Fruit fly (Drosophila melanogaster) whole organism, prepupa: ENCODE measurements around the gene CG7655.

ENCODE experiments used
- CG10669 ChIP-seq: fragments of 200-800 bp; sonication (Bioruptor generic); optimal IDR thresholded peaks from 3 replicates; lab custom pipeline; 2018; ENCODE audit warnings: missing biosample characterization, mild to moderate bottlenecking, missing genetic modification characterization, moderate library complexity
- CG11294 ChIP-seq: fragments of 200-800 bp; sonication (Bioruptor generic); IDR thresholded peaks from 2 replicates; pipeline ENCODE4 v1.3.6; 2022; ENCODE audit warnings: missing biosample characterization, missing genetic modification characterization
- CG15336 ChIP-seq: fragments of 200-800 bp; sonication (Bioruptor generic); IDR thresholded peaks from 2 replicates; pipeline ENCODE4 v1.3.6; 2022; ENCODE audit warnings: missing biosample characterization, missing genetic modification characterization
- CG1621 ChIP-seq: fragments of 200-800 bp; sonication (Bioruptor generic); optimal IDR thresholded peaks from 3 replicates; lab custom pipeline; 2018; ENCODE audit warnings: missing biosample characterization, mild to moderate bottlenecking, missing genetic modification characterization
- CG16779 ChIP-seq: fragments of 200-800 bp; sonication (Bioruptor generic); optimal IDR thresholded peaks from 3 replicates; lab custom pipeline; 2017; ENCODE audit warnings: missing biosample characterization, mild to moderate bottlenecking, missing genetic modification characterization
- CG3032 ChIP-seq: fragments of 200-800 bp; optimal IDR thresholded peaks from 2 replicates; lab custom pipeline; 2019; ENCODE audit warnings: missing biosample characterization, mild to moderate bottlenecking, missing genetic modification characterization, moderate library complexity
- CG34406 ChIP-seq: fragments of 200-800 bp; sonication (Bioruptor generic); optimal IDR thresholded peaks from 3 replicates; lab custom pipeline; 2016; ENCODE audit warnings: missing biosample characterization, missing genetic modification characterization
- CG6163 ChIP-seq: fragments of 200-800 bp; sonication (Bioruptor generic); IDR thresholded peaks from 3 replicates; pipeline ENCODE4 v1.3.6; 2022; ENCODE audit warnings: missing biosample characterization, missing genetic modification characterization
- CG6276 ChIP-seq: fragments of 200-800 bp; sonication (Bioruptor generic); optimal IDR thresholded peaks from 2 replicates; lab custom pipeline; 2017; ENCODE audit warnings: missing biosample characterization, mild to moderate bottlenecking, missing genetic modification characterization
- CG6792 ChIP-seq: fragments of 200-800 bp; sonication (Bioruptor generic); optimal IDR thresholded peaks from 3 replicates; lab custom pipeline; 2016; ENCODE audit warnings: missing biosample characterization, missing genetic modification characterization
- CG6808 ChIP-seq: fragments of 200-800 bp; sonication (Bioruptor generic); optimal IDR thresholded peaks from 3 replicates; lab custom pipeline; 2017; ENCODE audit warnings: missing biosample characterization, missing genetic modification characterization, mild to moderate bottlenecking, moderate library complexity, missing genetic modification reagents
- CG6854 ChIP-seq: fragments of 200-800 bp; sonication (Bioruptor generic); optimal IDR thresholded peaks from 2 replicates; lab custom pipeline; 2017; ENCODE audit warnings: missing biosample characterization, mild to moderate bottlenecking, missing genetic modification characterization
- CG7368 ChIP-seq: fragments of 200-800 bp; sonication (Bioruptor generic); optimal IDR thresholded peaks from 3 replicates; lab custom pipeline; 2016; ENCODE audit warnings: missing biosample characterization, missing genetic modification characterization
- CG8119 ChIP-seq: fragments of 200-800 bp; sonication (Bioruptor generic); IDR thresholded peaks from 3 replicates; pipeline ENCODE4 v1.3.6; 2022; ENCODE audit warnings: missing biosample characterization, missing genetic modification characterization
- CG8632 ChIP-seq: fragments of 200-800 bp; sonication (Bioruptor generic); optimal IDR thresholded peaks from 3 replicates; lab custom pipeline; 2016; ENCODE audit warnings: missing biosample characterization, missing genetic modification characterization
- Eip75B ChIP-seq: fragments of 200-800 bp; sonication (Bioruptor generic); optimal IDR thresholded peaks from 3 replicates; lab custom pipeline; 2016; ENCODE audit warnings: missing biosample characterization, missing genetic modification characterization
- Eip78C ChIP-seq: fragments of 200-800 bp; sonication (Bioruptor generic); peaks from one replicate; lab custom pipeline; 2016; ENCODE audit warnings: missing biosample characterization, missing genetic modification characterization
- Ets21C ChIP-seq: fragments of 200-800 bp; sonication (Bioruptor generic); optimal IDR thresholded peaks from 3 replicates; lab custom pipeline; 2016; ENCODE audit warnings: missing biosample characterization, missing genetic modification characterization
- Ets96B ChIP-seq: fragments of 200-800 bp; optimal IDR thresholded peaks from 2 replicates; lab custom pipeline; 2019; ENCODE audit warnings: missing biosample characterization, mild to moderate bottlenecking, missing genetic modification characterization, moderate library complexity
- Gug ChIP-seq: fragments of 200-800 bp; sonication (Bioruptor generic); IDR thresholded peaks from 2 replicates; pipeline ENCODE4 v1.3.6; 2022; ENCODE audit warnings: missing biosample characterization, missing genetic modification characterization
- Met ChIP-seq: fragments of 200-800 bp; sonication (Bioruptor generic); optimal IDR thresholded peaks from 3 replicates; lab custom pipeline; 2016; ENCODE audit warnings: missing biosample characterization, missing genetic modification characterization
- OdsH ChIP-seq: fragments of 200-800 bp; sonication (Bioruptor generic); optimal IDR thresholded peaks from 3 replicates; lab custom pipeline; 2016; ENCODE audit warnings: missing biosample characterization, missing genetic modification characterization
- Smox ChIP-seq: fragments of 200-800 bp; sonication (Bioruptor generic); optimal IDR thresholded peaks from 3 replicates; lab custom pipeline; 2016; ENCODE audit warnings: missing biosample characterization, missing genetic modification characterization
- Sox102F ChIP-seq: fragments of 200-800 bp; sonication (Bioruptor generic); optimal IDR thresholded peaks from 2 replicates; lab custom pipeline; 2016; ENCODE audit warnings: missing biosample characterization, mild to moderate bottlenecking, missing genetic modification characterization
- Sox14 ChIP-seq: fragments of 200-800 bp; sonication (Bioruptor generic); optimal IDR thresholded peaks from 3 replicates; lab custom pipeline; 2016; ENCODE audit warnings: missing biosample characterization, missing genetic modification characterization
- Sox15 ChIP-seq: fragments of 200-800 bp; sonication (Bioruptor generic); optimal IDR thresholded peaks from 3 replicates; lab custom pipeline; 2016; ENCODE audit warnings: missing biosample characterization, missing genetic modification characterization
- achi ChIP-seq: fragments of 200-800 bp; sonication (Bioruptor generic); optimal IDR thresholded peaks from 3 replicates; lab custom pipeline; 2016; ENCODE audit warnings: missing biosample characterization, missing genetic modification characterization
- acj6 ChIP-seq: fragments of 200-800 bp; sonication (Bioruptor generic); optimal IDR thresholded peaks from 3 replicates; lab custom pipeline; 2016; ENCODE audit warnings: missing biosample characterization, missing genetic modification characterization
- cyc ChIP-seq: fragments of 200-800 bp; sonication (Bioruptor generic); optimal IDR thresholded peaks from 3 replicates; lab custom pipeline; 2016; ENCODE audit warnings: missing biosample characterization, missing genetic modification characterization
- dsx ChIP-seq: fragments of 200-800 bp; optimal IDR thresholded peaks from 3 replicates; lab custom pipeline; 2019; ENCODE audit warnings: missing biosample characterization, mild to moderate bottlenecking, missing genetic modification characterization, moderate library complexity; ENCODE audit not compliant: poor library complexity, severe bottlenecking
- esn ChIP-seq: fragments of 200-800 bp; sonication (Bioruptor generic); optimal IDR thresholded peaks from 2 replicates; lab custom pipeline; 2016; ENCODE audit warnings: missing biosample characterization, mild to moderate bottlenecking, missing genetic modification characterization, moderate library complexity
- fd85E ChIP-seq: fragments of 200-800 bp; sonication (Bioruptor generic); optimal IDR thresholded peaks from 3 replicates; lab custom pipeline; 2016; ENCODE audit warnings: missing biosample characterization, missing genetic modification characterization
- fkh ChIP-seq: fragments of 200-800 bp; sonication (Bioruptor generic); optimal IDR thresholded peaks from 3 replicates; lab custom pipeline; 2017; ENCODE audit warnings: missing biosample characterization, mild to moderate bottlenecking, missing genetic modification characterization, moderate library complexity
- net ChIP-seq: fragments of 200-800 bp; sonication (Bioruptor generic); optimal IDR thresholded peaks from 3 replicates; lab custom pipeline; 2016; ENCODE audit warnings: missing biosample characterization, missing genetic modification characterization
- pdm3 ChIP-seq: fragments of 200-800 bp; sonication (Bioruptor generic); optimal IDR thresholded peaks from 3 replicates; lab custom pipeline; 2016; ENCODE audit warnings: missing biosample characterization, missing genetic modification characterization
- spab ChIP-seq: fragments of 200-800 bp; sonication (Bioruptor generic); optimal IDR thresholded peaks from 2 replicates; lab custom pipeline; 2017; ENCODE audit warnings: missing biosample characterization, mild to moderate bottlenecking, missing genetic modification characterization, missing genetic modification reagents
- ss ChIP-seq, 2 experiments: fragments of 200-800 bp; sonication (Bioruptor generic); optimal IDR thresholded peaks; 2 replicates in 1 of 2; 3 replicates in 1 of 2; lab custom pipeline; 2017 to 2018; ENCODE audit warnings: mild to moderate bottlenecking in 2 of 2, missing biosample characterization in 2 of 2, missing genetic modification characterization in 2 of 2, moderate library complexity in 1 of 2
- svp ChIP-seq: fragments of 200-800 bp; sonication (Bioruptor generic); peaks from one replicate; lab custom pipeline; 2016; ENCODE audit warnings: missing biosample characterization, missing genetic modification characterization
- topi ChIP-seq: fragments of 200-800 bp; sonication (Bioruptor generic); optimal IDR thresholded peaks from 3 replicates; lab custom pipeline; 2016; ENCODE audit warnings: missing biosample characterization, missing genetic modification characterization
- vri ChIP-seq: fragments of 200-800 bp; sonication (Bioruptor generic); optimal IDR thresholded peaks from 3 replicates; lab custom pipeline; 2016; ENCODE audit warnings: missing biosample characterization, mild to moderate bottlenecking, missing genetic modification characterization

CG7655 gene

dm6 chr3R:17682244-17682773 lies at the start of gene CG7655, which contains the start of gene alt:
Gene CG7655 (plus strand): TSS chr3R:17682669.
Gene alt (minus strand): TSS chr3R:17682515.
- TF ChIP-seq Sox14 (GFP tag; lab: Kevin White, UChicago) (peak; percentile 18), CG10669 (GFP tag; lab: Kevin White, UChicago) (no peak), Smox (GFP tag; lab: Kevin White, UChicago) (no peak), svp (GFP tag; lab: Kevin White, UChicago) (no peak), esn (GFP tag; lab: Kevin White, UChicago) (peak; percentile 11), Met (GFP tag; lab: Kevin White, UChicago) (no peak), CG1621 (tag; lab: Kevin White, UChicago) (no peak), ss (GFP tag; optimal IDR thresholded peaks at IDR 0.05; lab: Kevin White, UChicago) (no peak), CG7368 (GFP tag; lab: Kevin White, UChicago) (no peak), pdm3 (GFP tag; lab: Kevin White, UChicago) (no peak), Eip78C (peak; percentile 61), CG6276 (GFP tag; lab: Kevin White, UChicago) (no peak), CG6163 (no peak), dsx (peak; percentile 65), CG6792 (GFP tag; lab: Kevin White, UChicago) (no peak), CG6854 (GFP tag; lab: Kevin White, UChicago) (peak; percentile 18), CG8119 (GFP tag; lab: Robert Waterston, UW) (no peak), CG8632 (GFP tag; lab: Kevin White, UChicago) (no peak)
- TF ChIP-seq, all 60 proteins: peak for 5

dm6 chr3R:17644019-17644418 lies 38.5 kb upstream of the CG7655 start:
- peak; percentile 77 for TF ChIP-seq svp (GFP tag; lab: Kevin White, UChicago)
- no peak for TF ChIP-seq CG1621 (tag; lab: Kevin White, UChicago)
- no peak for TF ChIP-seq CG16779
- no peak for TF ChIP-seq Sox14 (GFP tag; lab: Kevin White, UChicago)

- TF ChIP-seq cyc (GFP tag; lab: Kevin White, UChicago) (no peak), CG1621 (tag; lab: Kevin White, UChicago) (no peak), OdsH (GFP tag; lab: Kevin White, UChicago) (no peak), net (no peak), topi (GFP tag; lab: Kevin White, UChicago) (no peak), Ets21C (GFP tag; lab: Kevin White, UChicago) (no peak), Eip75B (no peak), vri (GFP tag; lab: Kevin White, UChicago) (no peak), CG15336 (no peak), ss (GFP tag; optimal IDR thresholded peaks at IDR 0.05; lab: Kevin White, UChicago) (no peak), Eip78C (no peak), acj6 (no peak), spab (GFP tag; lab: Kevin White, UChicago) (no peak), fd85E (GFP tag; lab: Kevin White, UChicago) (no peak)
Observed at dm6 chr3R:17645239-17645638, 37.2 kb upstream of the CG7655 start.

dm6 chr3R:17646102-17647050 lies 36.1 kb upstream of the CG7655 start:
- TF ChIP-seq CG15336: no peak
- TF ChIP-seq vri (GFP tag; lab: Kevin White, UChicago): no peak
- no peak for TF ChIP-seq CG10669 (GFP tag; lab: Kevin White, UChicago)
- no peak for TF ChIP-seq CG7368 (GFP tag; lab: Kevin White, UChicago)
- peak; percentile 2 for TF ChIP-seq CG6792 (GFP tag; lab: Kevin White, UChicago)
- no peak for TF ChIP-seq CG8119 (GFP tag; lab: Robert Waterston, UW)
- TF ChIP-seq CG8632 (GFP tag; lab: Kevin White, UChicago): no peak
- TF ChIP-seq achi (GFP tag; lab: Kevin White, UChicago): no peak
- TF ChIP-seq Eip78C: peak; percentile 67
- no peak for TF ChIP-seq Ets21C (GFP tag; lab: Kevin White, UChicago)
- TF ChIP-seq Sox102F (GFP tag; lab: Kevin White, UChicago): peak; percentile 34
- TF ChIP-seq CG3032 (tag; lab: Kevin White, UChicago): no peak
- peak; percentile 21 for TF ChIP-seq esn (GFP tag; lab: Kevin White, UChicago)
- no peak for TF ChIP-seq CG34406 (GFP tag; lab: Kevin White, UChicago)
- no peak for TF ChIP-seq topi (GFP tag; lab: Kevin White, UChicago)
- TF ChIP-seq CG6163: no peak
- no peak for TF ChIP-seq CG11294 (GFP tag; lab: Robert Waterston, UW)
- TF ChIP-seq Ets96B: no peak
- TF ChIP-seq Gug (GFP tag; lab: Robert Waterston, UW): no peak
- peak; percentile 33 for TF ChIP-seq fkh (GFP tag; lab: Kevin White, UChicago)
- no peak for TF ChIP-seq CG6808 (GFP tag; lab: Kevin White, UChicago)
- TF ChIP-seq fd85E (GFP tag; lab: Kevin White, UChicago): no peak
- TF ChIP-seq CG1621 (tag; lab: Kevin White, UChicago): no peak
- TF ChIP-seq dsx: peak; percentile 84
- no peak for TF ChIP-seq CG6276 (GFP tag; lab: Kevin White, UChicago)
- no peak for TF ChIP-seq svp (GFP tag; lab: Kevin White, UChicago)
- TF ChIP-seq Sox15 (GFP tag; lab: Kevin White, UChicago): no peak
- TF ChIP-seq Met (GFP tag; lab: Kevin White, UChicago): peak; percentile 14
